Worm (Caenorhabditis elegans): Measurements from ENCODE around the gene T04C12.33.
A peak's percentile ranks its signal among the peaks of the same experiment; 100 is the strongest.

T04C12.33 gene

DNA sequence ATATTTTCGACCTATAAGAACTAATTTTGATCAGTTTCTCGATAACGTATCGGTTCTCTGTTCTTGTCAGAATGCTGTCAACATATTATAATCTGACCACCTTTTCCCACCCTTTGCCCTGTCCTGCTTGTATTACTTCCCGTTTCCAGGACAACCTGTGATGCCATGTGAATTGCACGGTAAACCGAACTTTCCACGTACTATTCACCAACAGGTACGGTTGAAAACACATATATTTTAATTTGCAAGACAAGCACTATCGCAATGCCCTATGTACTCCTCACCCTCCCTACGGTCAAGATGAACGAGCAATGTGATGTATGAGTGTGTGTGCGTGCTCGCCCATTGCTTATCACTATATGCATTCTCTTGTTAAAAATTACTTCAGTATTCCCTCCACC is 42.9 kb upstream of the T04C12.33 start:
- TF ChIP-seq ztf-3 (GFP tag; optimal IDR thresholded peaks at IDR 0.05) (no peak), lsy-27 (tag; optimal IDR thresholded peaks at IDR 0.05; ENCODE audit: borderline replicate concordance, insufficient read depth) (no peak), let-607 (tag; optimal IDR thresholded peaks at IDR 0.05) (peak in 1 of 2 experiments; percentile 74), unc-62 (GFP tag; optimal IDR thresholded peaks at IDR 0.05) (peak; percentile 35), madf-10 (tag; optimal IDR thresholded peaks at IDR 0.05) (peak; percentile 13), F22D6.2 (tag; optimal IDR thresholded peaks at IDR 0.05) (peak; percentile 8), tbp1 (GFP tag; optimal IDR thresholded peaks at IDR 0.05) (peak; percentile 2), lin-40 (tag; optimal IDR thresholded peaks at IDR 0.05) (peak; percentile 4), atf-7 (tag; optimal IDR thresholded peaks at IDR 0.05) (peak; percentile 69), ztf-22 (GFP tag; optimal IDR thresholded peaks at IDR 0.05) (peak; percentile 89), ceh-27 (GFP tag; optimal IDR thresholded peaks at IDR 0.05) (no peak), pbrm-1 (GFP tag; IDR thresholded peaks at IDR 0.05) (0 out of 2 replicates have a peak, but pooled peaks have one; percentile 7), dox-1 (GFP tag; IDR thresholded peaks at IDR 0.05) (peak; percentile 60), nhr-80 (tag; optimal IDR thresholded peaks at IDR 0.05) (peak; percentile 99), nhr-90 (tag; optimal IDR thresholded peaks at IDR 0.05) (peak; percentile 62), cebp-2 (GFP tag; IDR thresholded peaks at IDR 0.05) (no peak), cebp-1 (GFP tag; IDR thresholded peaks at IDR 0.05) (no peak), cebp-1 (tag; optimal IDR thresholded peaks at IDR 0.05) (peak; percentile 22), ets-4 (GFP tag; optimal IDR thresholded peaks at IDR 0.05) (peak; percentile 73)

DNA sequence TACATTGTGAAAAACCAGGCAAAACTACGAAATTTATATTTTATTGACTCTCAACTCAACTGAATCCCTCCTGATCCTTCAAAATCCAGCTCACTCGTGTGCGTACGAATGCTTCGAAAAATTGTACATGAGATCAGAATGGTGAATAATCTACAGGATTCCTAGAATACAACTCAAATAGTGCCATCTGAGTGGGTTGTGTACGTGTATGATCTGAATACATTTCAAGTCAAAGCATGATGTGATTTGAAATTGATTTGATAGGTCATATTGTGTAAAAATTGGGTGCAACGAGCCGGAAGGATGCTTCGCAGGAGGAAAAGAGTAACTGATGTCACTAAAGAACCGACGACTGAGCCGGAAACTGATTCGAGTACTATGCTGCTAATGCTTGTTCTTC is 41.3 kb upstream of the T04C12.33 start:
- TF ChIP-seq ceh-100 (GFP tag; IDR thresholded peaks at IDR 0.05) (no peak), Y56A3A.18 (GFP tag; IDR thresholded peaks at IDR 0.05) (no peak), rec-8 (tag; optimal IDR thresholded peaks at IDR 0.05) (no peak), nhr-179 (tag; optimal IDR thresholded peaks at IDR 0.05) (no peak), bed-1 (GFP tag; IDR thresholded peaks at IDR 0.05) (no peak), F52B5.7 (tag; optimal IDR thresholded peaks at IDR 0.05) (no peak), ztf-25 (GFP tag; IDR thresholded peaks at IDR 0.05) (no peak), aptf-2 (GFP tag; conservative IDR thresholded peaks at IDR 0.05) (no peak), T26A5.8 (tag; optimal IDR thresholded peaks at IDR 0.05) (no peak), B0019.2 (GFP tag; conservative IDR thresholded peaks at IDR 0.05) (no peak), egrh-3 (GFP tag; IDR thresholded peaks at IDR 0.05) (no peak), ceh-27 (GFP tag; optimal IDR thresholded peaks at IDR 0.05) (no peak), Y79H2A.3 (GFP tag; conservative IDR thresholded peaks at IDR 0.05) (no peak), ztf-28 (GFP tag; IDR thresholded peaks at IDR 0.05) (no peak), lag-1 (GFP tag; IDR thresholded peaks at IDR 0.05) (no peak)

DNA sequence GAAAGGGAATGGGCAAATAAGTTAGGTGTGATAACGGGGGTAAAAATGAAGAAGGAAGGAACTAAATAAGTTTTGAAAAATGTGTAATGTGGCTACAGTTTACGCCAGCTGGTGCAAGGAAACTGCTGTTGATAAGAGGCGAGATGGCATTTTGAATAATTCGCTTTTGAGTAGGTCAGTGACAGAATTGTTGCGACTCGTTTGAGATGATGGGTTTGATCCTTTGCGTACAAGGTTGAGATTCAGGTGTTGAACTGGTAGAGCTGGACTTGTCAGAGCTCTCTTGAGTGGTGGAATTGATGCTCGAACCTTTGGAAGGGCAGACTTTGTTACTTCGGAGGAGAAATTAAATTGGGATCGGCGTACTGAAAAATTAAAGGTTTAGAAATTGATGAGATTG is 40.2 kb upstream of the T04C12.33 start:
- TF ChIP-seq nfya-2 (GFP tag; IDR thresholded peaks at IDR 0.05) (no peak), efl-1 (GFP tag; optimal IDR thresholded peaks at IDR 0.05) (no peak), F55B11.4 (tag; optimal IDR thresholded peaks at IDR 0.05; ENCODE audit: borderline replicate concordance, insufficient read depth) (no peak), F22D6.2 (tag; optimal IDR thresholded peaks at IDR 0.05) (no peak), lin-26 (GFP tag; IDR thresholded peaks at IDR 0.05) (0 out of 2 replicates have a peak, but pooled peaks have one; percentile 30), F57C9.4 (tag; optimal IDR thresholded peaks at IDR 0.05) (no peak), nhr-27 (tag; optimal IDR thresholded peaks at IDR 0.05) (no peak), tbp1 (GFP tag; optimal IDR thresholded peaks at IDR 0.05) (no peak), zfh-2 (GFP tag; conservative IDR thresholded peaks at IDR 0.05) (no peak), bed-2 (GFP tag; IDR thresholded peaks at IDR 0.05) (no peak), cebp-2 (GFP tag; IDR thresholded peaks at IDR 0.05) (no peak), akir-1 (GFP tag; optimal IDR thresholded peaks at IDR 0.05) (no peak), nhr-80 (tag; optimal IDR thresholded peaks at IDR 0.05) (peak; percentile 13), nhr-179 (tag; optimal IDR thresholded peaks at IDR 0.05) (no peak), lin-54 (GFP tag; optimal IDR thresholded peaks at IDR 0.05) (no peak), lag-1 (GFP tag; IDR thresholded peaks at IDR 0.05) (no peak)
